1 worm cellular context compared by ENCODE assay signal in the genomic region with DNA sequence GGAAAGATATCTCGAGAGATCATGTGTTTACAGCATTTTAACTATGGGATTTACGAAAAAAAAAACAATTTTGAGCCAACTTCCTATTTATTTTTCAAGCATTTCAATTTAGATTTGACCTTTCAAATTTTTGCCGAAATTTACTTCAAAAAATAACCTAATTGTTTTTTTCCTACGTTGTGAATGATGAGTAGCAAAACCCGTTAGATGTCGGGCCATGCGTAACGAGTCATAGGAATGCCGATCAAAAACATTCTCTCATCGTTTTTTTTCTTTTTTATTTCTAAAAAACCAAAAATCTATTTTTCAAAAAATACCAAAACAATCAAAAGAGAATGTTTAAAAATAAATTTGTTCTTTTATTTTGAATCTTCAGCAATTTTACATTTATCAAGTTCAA.
A peak's percentile ranks its signal among the peaks of the same experiment; 100 is the strongest.
TF ChIP-seq lines count a peak whose summit lies in the region.

No protein-coding gene starts in this region.

TF ChIP-seq in whole organism, L1 larva, 84 proteins besides CTCF, POLR2A, EP300 and RAD21 (continued from another document):
- no peak for TF ChIP-seq C16A3.4 (tag; optimal IDR thresholded peaks at IDR 0.05; lab: Kevin White, UChicago)
- peak; percentile 26 for TF ChIP-seq nhr-19 (GFP tag; conservative IDR thresholded peaks at IDR 0.05; lab: Robert Waterston, UW)
- TF ChIP-seq snu-23 (GFP tag; optimal IDR thresholded peaks at IDR 0.05; lab: Kevin White, UChicago) = peak; percentile 25
TF ChIP-seq in whole organism, L1 larva: peak in this region for 7.
